Fruit fly (Drosophila melanogaster) whole organism, adult: Measurements from ENCODE around the gene Zir.

Experiments
- CG11617 ChIP-seq: fragments of 200-800 bp; sonication (Bioruptor generic); optimal IDR thresholded peaks from 2 replicates; lab custom pipeline; 2017; ENCODE audit warnings: mild to moderate bottlenecking, missing biosample characterization, missing genetic modification reagents, missing genetic modification characterization
- CG12768 ChIP-seq: fragments of 200-800 bp; sonication (Bioruptor generic); optimal IDR thresholded peaks from 2 replicates; lab custom pipeline; 2017; ENCODE audit warnings: missing biosample characterization, missing genetic modification characterization, mild to moderate bottlenecking, moderate library complexity, missing genetic modification reagents
- CG14711 ChIP-seq: fragments of 200-800 bp; sonication (Bioruptor generic); optimal IDR thresholded peaks from 2 replicates; lab custom pipeline; 2018; ENCODE audit warnings: missing biosample characterization, mild to moderate bottlenecking, missing genetic modification characterization, moderate library complexity
- CG1620 ChIP-seq: fragments of 200-800 bp; sonication (Bioruptor generic); optimal IDR thresholded peaks from 2 replicates; lab custom pipeline; 2016; ENCODE audit warnings: missing biosample characterization, missing genetic modification characterization
- CG33017 ChIP-seq: fragments of 200-800 bp; sonication (Bioruptor generic); optimal IDR thresholded peaks from 2 replicates; lab custom pipeline; 2018; ENCODE audit warnings: missing biosample characterization, mild to moderate bottlenecking, missing genetic modification characterization, moderate library complexity
- CG5204 ChIP-seq: fragments of 200-800 bp; sonication (Bioruptor generic); optimal IDR thresholded peaks from 2 replicates; lab custom pipeline; 2016; ENCODE audit warnings: missing biosample characterization, missing genetic modification characterization
- CG7045 ChIP-seq: fragments of 200-800 bp; sonication (Bioruptor generic); optimal IDR thresholded peaks from 2 replicates; lab custom pipeline; 2017; ENCODE audit warnings: missing biosample characterization, mild to moderate bottlenecking, missing genetic modification characterization
- CG7101 ChIP-seq: fragments of 200-800 bp; sonication (Bioruptor generic); optimal IDR thresholded peaks from 2 replicates; lab custom pipeline; 2018; ENCODE audit warnings: missing biosample characterization, mild to moderate bottlenecking, missing genetic modification characterization, moderate library complexity
- Clk ChIP-seq: fragments of 200-800 bp; sonication (Bioruptor generic); optimal IDR thresholded peaks from 2 replicates; lab custom pipeline; 2017; ENCODE audit warnings: missing biosample characterization, missing genetic modification characterization
- Crg-1 ChIP-seq: fragments of 200-800 bp; sonication (Bioruptor generic); optimal IDR thresholded peaks from 2 replicates; lab custom pipeline; 2016; ENCODE audit warnings: missing biosample characterization, missing genetic modification characterization
- Hr96 ChIP-seq: fragments of 200-800 bp; sonication (Bioruptor generic); optimal IDR thresholded peaks from 2 replicates; lab custom pipeline; 2016; ENCODE audit warnings: missing biosample characterization, missing genetic modification characterization
- Mnt ChIP-seq: fragments of 200-800 bp; sonication (Bioruptor generic); optimal IDR thresholded peaks from 2 replicates; lab custom pipeline; 2016; ENCODE audit warnings: missing biosample characterization, mild to moderate bottlenecking, missing genetic modification characterization
- bab1 ChIP-seq: fragments of 200-800 bp; sonication (Bioruptor generic); optimal IDR thresholded peaks from 3 replicates; lab custom pipeline; 2019; ENCODE audit warnings: missing biosample characterization, mild to moderate bottlenecking, missing genetic modification characterization, moderate library complexity
- cic ChIP-seq: fragments of 200-800 bp; sonication (Bioruptor generic); optimal IDR thresholded peaks from 2 replicates; lab custom pipeline; 2017; ENCODE audit warnings: missing biosample characterization, mild to moderate bottlenecking, missing genetic modification characterization, moderate library complexity
- cnc ChIP-seq, 2 experiments: fragments of >200 bp; optimal IDR thresholded peaks; 2 replicates each; lab custom pipeline; 2017
- kay ChIP-seq: fragments of 200-800 bp; sonication (Bioruptor generic); peaks from one replicate; lab custom pipeline; 2016; ENCODE audit warnings: missing biosample characterization, missing genetic modification characterization, borderline replicate concordance
- ovo ChIP-seq: fragments of 200-800 bp; sonication (Bioruptor generic); optimal IDR thresholded peaks from 2 replicates; lab custom pipeline; 2016; ENCODE audit warnings: missing biosample characterization, missing genetic modification characterization
- pad ChIP-seq: fragments of 200-800 bp; sonication (Bioruptor generic); optimal IDR thresholded peaks from 3 replicates; lab custom pipeline; 2017; ENCODE audit warnings: missing biosample characterization, missing genetic modification characterization, mild to moderate bottlenecking, moderate library complexity, missing genetic modification reagents
- tj ChIP-seq: fragments of 200-800 bp; sonication (Bioruptor generic); optimal IDR thresholded peaks from 3 replicates; lab custom pipeline; 2017; ENCODE audit warnings: missing biosample characterization, mild to moderate bottlenecking, missing genetic modification characterization, moderate library complexity
- toe ChIP-seq: fragments of 200-800 bp; sonication (Bioruptor generic); optimal IDR thresholded peaks from 2 replicates; lab custom pipeline; 2016; ENCODE audit warnings: missing biosample characterization, missing genetic modification characterization

The Zir gene

DNA sequence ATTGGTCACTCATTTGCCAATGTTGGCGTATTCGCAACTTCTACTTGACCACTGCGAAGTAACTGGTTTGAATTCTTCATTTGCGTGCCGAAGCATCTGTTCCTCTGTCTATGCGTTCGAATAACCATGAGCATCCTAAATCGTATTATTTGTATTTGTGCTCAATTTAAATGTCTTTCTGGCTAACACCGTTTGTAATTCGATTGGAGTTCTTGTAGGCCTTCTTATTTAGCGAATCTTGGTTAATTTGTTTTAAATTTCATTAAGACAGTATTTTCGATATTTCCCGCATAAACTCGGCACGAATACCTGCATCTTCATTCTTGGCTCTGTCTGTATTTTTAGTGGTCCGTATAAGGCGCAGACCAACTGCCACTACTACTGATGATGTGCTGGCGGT lies 2.7 kb upstream of the Zir start:
- TF ChIP-seq CG1620 (GFP tag; lab: Kevin White, UChicago) (no peak), tj (GFP tag; lab: Kevin White, UChicago) (no peak)

DNA sequence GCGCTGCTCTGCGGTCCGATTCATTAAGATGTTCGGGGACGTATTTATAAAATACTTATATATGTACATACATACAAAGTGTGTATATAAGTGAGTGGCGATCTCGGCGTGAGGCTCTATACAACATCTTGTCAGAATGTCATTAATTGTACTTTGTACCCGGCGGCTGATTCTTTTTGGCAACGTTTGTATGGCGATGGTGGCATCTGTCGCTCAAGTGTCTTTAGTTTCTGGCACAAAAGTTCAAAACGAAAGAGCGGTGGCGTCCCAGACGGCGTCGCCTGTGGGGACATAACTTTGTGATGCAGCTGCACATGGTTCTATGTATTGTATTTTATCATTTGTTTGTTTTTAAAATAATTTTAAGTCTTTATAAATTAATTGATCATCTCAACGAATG lies 1.5 kb upstream of the Zir start:
- TF ChIP-seq CG11617 (GFP tag; lab: Kevin White, UChicago) (no peak), CG1620 (GFP tag; lab: Kevin White, UChicago) (peak; percentile 6), cic (GFP tag; lab: Kevin White, UChicago) (no peak), Hr96 (GFP tag; lab: Kevin White, UChicago) (no peak), ovo (GFP tag; lab: Kevin White, UChicago) (no peak), toe (peak; percentile 59), Mnt (GFP tag; lab: Kevin White, UChicago) (peak; percentile 58), bab1 (GFP tag; lab: Kevin White, UChicago) (no peak), Clk (GFP tag; lab: Kevin White, UChicago) (no peak), CG5204 (GFP tag; lab: Kevin White, UChicago) (no peak)

DNA sequence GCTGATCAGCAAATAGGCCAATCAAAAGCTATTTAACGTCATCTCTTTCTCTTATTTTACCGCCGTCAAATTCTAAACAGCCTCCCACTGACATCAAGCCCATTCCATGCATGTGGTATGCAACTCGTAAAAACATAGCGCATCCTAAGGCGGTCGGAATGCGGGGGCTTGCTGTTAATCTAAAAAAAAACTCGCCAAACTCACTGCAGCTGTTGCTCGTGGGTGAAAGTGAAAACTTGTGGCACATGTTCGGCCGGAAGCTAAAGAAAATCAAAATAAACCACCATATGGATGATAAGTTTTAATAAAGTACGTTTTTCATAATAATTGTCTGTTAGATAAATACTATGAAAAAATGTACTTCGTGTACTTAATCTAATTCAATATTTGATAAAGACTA lies 443 bp upstream of the Zir start:
- no peak for TF ChIP-seq Hr96 (GFP tag; lab: Kevin White, UChicago)
- no peak for TF ChIP-seq CG5204 (GFP tag; lab: Kevin White, UChicago)
- no peak for TF ChIP-seq ovo (GFP tag; lab: Kevin White, UChicago)
- TF ChIP-seq CG33017 (tag; lab: Kevin White, UChicago), result no peak
- TF ChIP-seq CG14711 (tag; lab: Kevin White, UChicago), result no peak
- TF ChIP-seq Clk (GFP tag; lab: Kevin White, UChicago), result no peak
- no peak for TF ChIP-seq CG11617 (GFP tag; lab: Kevin White, UChicago)
- no peak for TF ChIP-seq CG7045 (GFP tag; lab: Kevin White, UChicago)
- no peak for TF ChIP-seq kay
- no peak for TF ChIP-seq cnc (optimal IDR thresholded peaks at IDR 0.05; lab: Kevin White, UChicago)
- no peak for TF ChIP-seq Crg-1 (GFP tag; lab: Kevin White, UChicago)
- no peak for TF ChIP-seq CG1620 (GFP tag; lab: Kevin White, UChicago)
- TF ChIP-seq Mnt (GFP tag; lab: Kevin White, UChicago), result no peak
- no peak for TF ChIP-seq bab1 (GFP tag; lab: Kevin White, UChicago)
- no peak for TF ChIP-seq CG12768
- no peak for TF ChIP-seq pad
- no peak for TF ChIP-seq toe

- no peak for TF ChIP-seq CG7101 (tag; lab: Kevin White, UChicago)
- TF ChIP-seq CG33017 (tag; lab: Kevin White, UChicago), result no peak
- no peak for TF ChIP-seq Crg-1 (GFP tag; lab: Kevin White, UChicago)
- peak; percentile 18 for TF ChIP-seq pad
- TF ChIP-seq CG14711 (tag; lab: Kevin White, UChicago), result no peak
- TF ChIP-seq toe, result no peak
- TF ChIP-seq cic (GFP tag; lab: Kevin White, UChicago), result peak; percentile 10
- no peak for TF ChIP-seq CG7045 (GFP tag; lab: Kevin White, UChicago)
- TF ChIP-seq cnc (optimal IDR thresholded peaks at IDR 0.05; lab: Kevin White, UChicago), result no peak
- peak; percentile 23 for TF ChIP-seq CG11617 (GFP tag; lab: Kevin White, UChicago)
- peak; percentile 7 for TF ChIP-seq Mnt (GFP tag; lab: Kevin White, UChicago)
- peak; percentile 74 for TF ChIP-seq bab1 (GFP tag; lab: Kevin White, UChicago)
Observed at dm6 chr2L:102161-102761, 7.7 kb downstream of the Zir start, which contains the start of gene Creld. Creld (plus strand) TSS chr2L:102380.

DNA sequence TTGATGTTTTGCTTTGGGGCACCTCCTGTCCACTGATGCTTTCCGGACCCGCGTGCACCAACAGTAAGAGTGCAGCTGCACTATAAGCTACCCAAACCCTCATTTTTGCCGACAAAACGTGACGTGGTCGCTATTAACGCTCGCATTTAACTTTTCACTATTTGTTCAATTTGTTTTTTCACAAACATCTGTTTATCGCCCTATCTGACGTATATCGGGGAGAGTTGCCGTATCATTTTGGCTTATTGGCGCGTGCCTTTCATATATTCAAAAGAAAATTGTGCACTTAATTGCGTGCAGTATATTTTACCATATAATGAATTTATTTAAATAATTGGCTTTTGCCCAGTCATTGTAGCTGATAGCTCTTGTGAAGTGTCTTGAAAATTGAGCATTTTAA lies 12.0 kb downstream of the Zir start, which contains the start of the genes Nhe1 and Sam-S:
Gene Nhe1 (minus strand): TSS at position 193 of the 400 bp plus-strand sequence.
Gene Sam-S (plus strand): TSS at position 364 of the 400 bp plus-strand sequence.
- TF ChIP-seq Hr96 (GFP tag; lab: Kevin White, UChicago) (no peak), ovo (GFP tag; lab: Kevin White, UChicago) (no peak), CG1620 (GFP tag; lab: Kevin White, UChicago) (no peak), bab1 (GFP tag; lab: Kevin White, UChicago) (peak; percentile 10), kay (peak; percentile 81), CG33017 (tag; lab: Kevin White, UChicago) (no peak), CG11617 (GFP tag; lab: Kevin White, UChicago) (no peak), toe (no peak), pad (no peak)

DNA sequence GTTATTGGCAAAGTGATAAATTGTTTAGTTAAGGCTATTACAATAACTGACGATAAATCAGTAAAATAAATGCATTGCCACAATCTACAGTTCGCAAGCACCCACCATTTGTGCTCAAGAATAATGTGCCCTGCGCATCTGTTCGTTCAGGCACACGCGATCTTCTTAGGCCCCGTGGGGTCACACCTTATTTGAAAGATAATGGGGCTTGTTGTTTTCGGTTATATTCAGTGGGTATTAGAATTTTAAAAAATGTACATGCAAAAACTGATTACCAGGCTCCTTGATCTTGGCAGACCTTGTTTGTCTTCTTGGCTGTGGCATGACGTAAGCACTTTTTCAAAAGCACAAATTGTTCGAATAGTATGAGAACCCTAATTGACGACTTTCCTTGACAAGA lies 12.5 kb downstream of the Zir start:
- no peak for TF ChIP-seq CG14711 (tag; lab: Kevin White, UChicago)
- peak in 1 of 2 experiments; percentile 54 for TF ChIP-seq cnc (optimal IDR thresholded peaks at IDR 0.05; lab: Kevin White, UChicago)
- no peak for TF ChIP-seq CG12768
- no peak for TF ChIP-seq bab1 (GFP tag; lab: Kevin White, UChicago)
